Fruit fly (Drosophila melanogaster) whole organism, embryonic: ENCODE results near the gene CG15373.

ENCODE experiments used
- CG10267 ChIP-seq: fragments of 200-800 bp; sonication (Bioruptor generic); optimal IDR thresholded peaks from 2 replicates; lab custom pipeline; 2018; ENCODE audit warnings: missing biosample characterization, mild to moderate bottlenecking, missing genetic modification characterization, moderate library complexity
- CG10979 ChIP-seq: fragments of 200-800 bp; sonication (Bioruptor generic); optimal IDR thresholded peaks from 2 replicates; lab custom pipeline; 2018; ENCODE audit warnings: missing biosample characterization, mild to moderate bottlenecking, missing genetic modification characterization, moderate library complexity
- CG11560 ChIP-seq: fragments of 200-800 bp; sonication (Bioruptor generic); IDR thresholded peaks from 3 replicates; pipeline ENCODE4 v1.3.6; 2022; ENCODE audit warnings: missing biosample characterization, missing genetic modification characterization
- CG13775 ChIP-seq: fragments of 200-800 bp; sonication (Bioruptor generic); optimal IDR thresholded peaks from 3 replicates; lab custom pipeline; 2017; ENCODE audit warnings: missing biosample characterization, mild to moderate bottlenecking, missing genetic modification characterization
- CG14050 ChIP-seq: fragments of 200-800 bp; sonication (Bioruptor generic); IDR thresholded peaks from 3 replicates; pipeline ENCODE4 v1.3.6; 2022; ENCODE audit warnings: missing biosample characterization, missing genetic modification characterization
- CG18764 ChIP-seq: fragments of 200-800 bp; sonication (Bioruptor generic); optimal IDR thresholded peaks from 3 replicates; lab custom pipeline; 2016; ENCODE audit warnings: missing biosample characterization, missing genetic modification characterization
- CG3847 ChIP-seq: fragments of 200-800 bp; sonication (Bioruptor generic); IDR thresholded peaks from 2 replicates; pipeline ENCODE4 v1.3.6; 2022; ENCODE audit warnings: missing biosample characterization, missing genetic modification characterization
- CG8478 ChIP-seq: fragments of >200 bp; optimal IDR thresholded peaks from 2 replicates; lab custom pipeline; 2018
- CG8944 ChIP-seq: fragments of 200-800 bp; sonication (Bioruptor generic); optimal IDR thresholded peaks from 3 replicates; lab custom pipeline; 2016; ENCODE audit warnings: missing biosample characterization, missing genetic modification characterization
- Dfd ChIP-seq, 2 experiments: fragments of >200 bp; optimal IDR thresholded peaks; 2 replicates each; lab custom pipeline; 2017; ENCODE audit warnings: missing biosample characterization in 2 of 2, missing genetic modification characterization in 2 of 2
- Kr ChIP-seq: fragments of 200-800 bp; sonication (Bioruptor generic); optimal IDR thresholded peaks from 2 replicates; lab custom pipeline; 2017; ENCODE audit warnings: missing biosample characterization, mild to moderate bottlenecking, missing genetic modification characterization
- chn ChIP-seq: fragments of 200-800 bp; sonication (Bioruptor generic); optimal IDR thresholded peaks from 2 replicates; lab custom pipeline; 2016; ENCODE audit warnings: missing biosample characterization, missing genetic modification characterization
- run ChIP-seq: fragments of 200-800 bp; sonication (Bioruptor generic); optimal IDR thresholded peaks from 3 replicates; lab custom pipeline; 2018; ENCODE audit warnings: missing biosample characterization, mild to moderate bottlenecking, missing genetic modification characterization
- schlank ChIP-seq: fragments of 200-800 bp; sonication (Bioruptor generic); optimal IDR thresholded peaks from 2 replicates; lab custom pipeline; 2018; ENCODE audit warnings: missing biosample characterization, mild to moderate bottlenecking, missing genetic modification characterization

- TF ChIP-seq CG10979 (tag; lab: Kevin White, UChicago) (no peak), CG3847 (GFP tag; lab: Robert Waterston, UW) (no peak), Kr (GFP tag; lab: Kevin White, UChicago) (no peak), CG8944 (GFP tag; lab: Kevin White, UChicago) (no peak), CG18764 (GFP tag; lab: Kevin White, UChicago) (no peak), Dfd (GFP tag; optimal IDR thresholded peaks at IDR 0.05; lab: Kevin White, UChicago) (no peak), run (tag; lab: Kevin White, UChicago) (no peak), schlank (tag; lab: Kevin White, UChicago) (no peak), CG14050 (GFP tag; lab: Robert Waterston, UW) (no peak), CG10267 (tag; lab: Kevin White, UChicago) (no peak), CG11560 (tag; lab: Robert Waterston, UW) (no peak), CG8478 (lab: Kevin White, UChicago) (no peak), chn (GFP tag; lab: Kevin White, UChicago) (no peak), CG13775 (GFP tag; lab: Kevin White, UChicago) (no peak)
Measured at dm6 chrX:18009438-18009837, 34.4 kb upstream of the CG15373 start.
